Fruit fly (Drosophila melanogaster) whole organism, embryonic: ENCODE data around the gene CG10761.

Experiments used
- Abd-B ChIP-seq: fragments of 200-800 bp; sonication (Bioruptor generic); optimal IDR thresholded peaks from 2 replicates; lab custom pipeline; 2018; ENCODE audit warnings: missing biosample characterization, mild to moderate bottlenecking, missing genetic modification characterization, moderate library complexity
- B-H1 ChIP-seq: fragments of 200-800 bp; sonication (Bioruptor generic); IDR thresholded peaks from 3 replicates; pipeline ENCODE4 v1.3.6; 2022; ENCODE audit warnings: missing biosample characterization, missing genetic modification characterization
- CG10147 ChIP-seq: fragments of 200-800 bp; sonication (Bioruptor generic); optimal IDR thresholded peaks from 2 replicates; lab custom pipeline; 2019; ENCODE audit warnings: missing biosample characterization, mild to moderate bottlenecking, missing genetic modification characterization, moderate library complexity
- CG10366 ChIP-seq: fragments of 200-800 bp; sonication (Bioruptor generic); IDR thresholded peaks from 2 replicates; pipeline ENCODE4 v1.3.6; 2022; ENCODE audit warnings: missing biosample characterization, missing genetic modification characterization
- CG12071 ChIP-seq: fragments of 200-800 bp; sonication (Bioruptor generic); optimal IDR thresholded peaks from 3 replicates; lab custom pipeline; 2018; ENCODE audit warnings: missing biosample characterization, mild to moderate bottlenecking, missing genetic modification characterization
- CG12236 ChIP-seq: fragments of 200-800 bp; sonication (Bioruptor generic); optimal IDR thresholded peaks from 2 replicates; lab custom pipeline; 2016; ENCODE audit warnings: missing biosample characterization, missing genetic modification characterization
- CG12659 ChIP-seq: fragments of 200-800 bp; sonication (Bioruptor generic); optimal IDR thresholded peaks from 3 replicates; lab custom pipeline; 2017; ENCODE audit warnings: mild to moderate bottlenecking, missing biosample characterization, missing genetic modification reagents, missing genetic modification characterization
- CG12769 ChIP-seq: fragments of 200-800 bp; sonication (Bioruptor generic); optimal IDR thresholded peaks from 2 replicates; lab custom pipeline; 2019; ENCODE audit warnings: missing biosample characterization, mild to moderate bottlenecking, missing genetic modification characterization, moderate library complexity
- CG17385 ChIP-seq: fragments of 200-800 bp; sonication (Bioruptor generic); optimal IDR thresholded peaks from 3 replicates; lab custom pipeline; 2018; ENCODE audit warnings: missing biosample characterization, mild to moderate bottlenecking, missing genetic modification characterization
- CG17802 ChIP-seq: fragments of 200-800 bp; sonication (Bioruptor generic); optimal IDR thresholded peaks from 2 replicates; lab custom pipeline; 2018; ENCODE audit warnings: missing biosample characterization, mild to moderate bottlenecking, missing genetic modification characterization, moderate library complexity
- CG1792 ChIP-seq: fragments of 200-800 bp; sonication (Bioruptor generic); optimal IDR thresholded peaks from 2 replicates; lab custom pipeline; 2016; ENCODE audit warnings: missing biosample characterization, missing genetic modification characterization
- CG2116 ChIP-seq: fragments of 200-800 bp; sonication (Bioruptor generic); optimal IDR thresholded peaks from 3 replicates; lab custom pipeline; 2018; ENCODE audit warnings: missing biosample characterization, mild to moderate bottlenecking, missing genetic modification characterization
- CG30020 ChIP-seq: fragments of 200-800 bp; optimal IDR thresholded peaks from 2 replicates; lab custom pipeline; 2019; ENCODE audit warnings: missing biosample characterization, mild to moderate bottlenecking, missing genetic modification characterization, moderate library complexity
- CG31224 ChIP-seq: fragments of 200-800 bp; sonication (Bioruptor generic); IDR thresholded peaks from 2 replicates; pipeline ENCODE4 v1.3.6; 2022; ENCODE audit warnings: missing biosample characterization, missing genetic modification characterization
- CG6791 ChIP-seq: fragments of 200-800 bp; sonication (Bioruptor generic); IDR thresholded peaks from 3 replicates; pipeline ENCODE4 v1.3.6; 2022; ENCODE audit warnings: missing biosample characterization, missing genetic modification characterization; ENCODE audit not compliant: partially characterized antibody
- CHES-1-like ChIP-seq: fragments of 200-800 bp; sonication (Bioruptor generic); optimal IDR thresholded peaks from 2 replicates; lab custom pipeline; 2016; ENCODE audit warnings: missing biosample characterization, missing genetic modification characterization
- Dfd ChIP-seq, 2 experiments: fragments of >200 bp; optimal IDR thresholded peaks; 2 replicates each; lab custom pipeline; 2017; ENCODE audit warnings: missing biosample characterization in 2 of 2, missing genetic modification characterization in 2 of 2
- Hr3 ChIP-seq: fragments of 200-800 bp; sonication (Bioruptor generic); optimal IDR thresholded peaks from 3 replicates; lab custom pipeline; 2016; ENCODE audit warnings: missing biosample characterization, missing genetic modification characterization
- Hsf ChIP-seq: fragments of 200-800 bp; sonication (Bioruptor generic); optimal IDR thresholded peaks from 3 replicates; lab custom pipeline; 2016; ENCODE audit warnings: missing biosample characterization, missing genetic modification characterization
- Lim3 ChIP-seq: fragments of 200-800 bp; sonication (Bioruptor generic); IDR thresholded peaks from 2 replicates; pipeline ENCODE4 v1.3.6; 2022; ENCODE audit warnings: missing biosample characterization, missing genetic modification characterization
- Oaz ChIP-seq: fragments of 200-800 bp; sonication (Bioruptor generic); IDR thresholded peaks from 2 replicates; pipeline ENCODE4 v1.3.6; 2022; ENCODE audit warnings: missing biosample characterization, missing genetic modification characterization
- Sox102F ChIP-seq: fragments of 200-800 bp; sonication (Bioruptor generic); optimal IDR thresholded peaks from 2 replicates; lab custom pipeline; 2018; ENCODE audit warnings: missing biosample characterization, mild to moderate bottlenecking, missing genetic modification characterization, moderate library complexity
- amos ChIP-seq: fragments of 200-800 bp; sonication (Bioruptor generic); IDR thresholded peaks from 2 replicates; pipeline ENCODE4 v1.3.6; 2022; ENCODE audit warnings: missing biosample characterization, missing genetic modification characterization; ENCODE audit not compliant: partially characterized antibody
- bsh ChIP-seq, 2 experiments: fragments of 200-800 bp; sonication (Bioruptor generic); optimal IDR thresholded peaks; 2 replicates each; lab custom pipeline; 2017 to 2018; ENCODE audit warnings: mild to moderate bottlenecking in 2 of 2, missing biosample characterization in 2 of 2, missing genetic modification characterization in 2 of 2, moderate library complexity in 1 of 2
- cas ChIP-seq: fragments of 200-800 bp; sonication (Bioruptor generic); IDR thresholded peaks from 2 replicates; pipeline ENCODE4 v1.3.6; 2022; ENCODE audit warnings: missing biosample characterization, missing genetic modification characterization
- cato ChIP-seq: fragments of 200-800 bp; sonication (Bioruptor generic); optimal IDR thresholded peaks from 2 replicates; lab custom pipeline; 2016; ENCODE audit warnings: missing biosample characterization, missing genetic modification characterization, borderline replicate concordance
- chinmo ChIP-seq: fragments of 200-800 bp; sonication (Bioruptor generic); IDR thresholded peaks from 4 replicates; pipeline ENCODE4 v1.3.6; 2022; ENCODE audit warnings: missing biosample characterization, missing genetic modification characterization; ENCODE audit not compliant: partially characterized antibody
- fd96Cb ChIP-seq: fragments of 200-800 bp; sonication (Bioruptor generic); optimal IDR thresholded peaks from 2 replicates; lab custom pipeline; 2018; ENCODE audit warnings: missing biosample characterization, mild to moderate bottlenecking, missing genetic modification characterization, moderate library complexity
- gro ChIP-seq: fragments of 200-800 bp; sonication (Bioruptor generic); optimal IDR thresholded peaks from 2 replicates; lab custom pipeline; 2016; ENCODE audit warnings: missing biosample characterization, missing genetic modification characterization
- h ChIP-seq: fragments of >200 bp; optimal IDR thresholded peaks from 2 replicates; lab custom pipeline; 2017
- hbn ChIP-seq: fragments of 200-800 bp; sonication (Bioruptor generic); IDR thresholded peaks from 2 replicates; pipeline ENCODE4 v1.3.6; 2022; ENCODE audit warnings: missing biosample characterization, missing genetic modification characterization; ENCODE audit not compliant: partially characterized antibody
- kah ChIP-seq: fragments of 200-800 bp; sonication (Bioruptor generic); optimal IDR thresholded peaks from 2 replicates; lab custom pipeline; 2018; ENCODE audit warnings: missing biosample characterization, mild to moderate bottlenecking, missing genetic modification characterization
- kni ChIP-seq: fragments of 200-800 bp; sonication (Bioruptor generic); optimal IDR thresholded peaks from 3 replicates; lab custom pipeline; 2017; ENCODE audit warnings: mild to moderate bottlenecking, missing biosample characterization, missing genetic modification reagents, missing genetic modification characterization
- nau ChIP-seq: fragments of 200-800 bp; sonication (Bioruptor generic); optimal IDR thresholded peaks from 3 replicates; lab custom pipeline; 2017; ENCODE audit warnings: missing biosample characterization, mild to moderate bottlenecking, missing genetic modification characterization, missing genetic modification reagents
- nmo ChIP-seq: fragments of 200-800 bp; sonication (Bioruptor generic); optimal IDR thresholded peaks from 2 replicates; lab custom pipeline; 2018; ENCODE audit warnings: missing biosample characterization, mild to moderate bottlenecking, missing genetic modification characterization, moderate library complexity
- oc ChIP-seq: fragments of 200-800 bp; sonication (Bioruptor generic); optimal IDR thresholded peaks from 2 replicates; lab custom pipeline; 2018; ENCODE audit warnings: missing biosample characterization, mild to moderate bottlenecking, missing genetic modification characterization, moderate library complexity
- pho ChIP-seq: fragments of 200-800 bp; sonication (Bioruptor generic); optimal IDR thresholded peaks from 2 replicates; lab custom pipeline; 2016; ENCODE audit warnings: missing biosample characterization, missing genetic modification characterization
- scrt ChIP-seq: fragments of 200-800 bp; sonication (Bioruptor generic); optimal IDR thresholded peaks from 2 replicates; lab custom pipeline; 2018; ENCODE audit warnings: missing biosample characterization, mild to moderate bottlenecking, missing genetic modification characterization, moderate library complexity
- sens-2 ChIP-seq: fragments of 200-800 bp; sonication (Bioruptor generic); IDR thresholded peaks from 2 replicates; pipeline ENCODE4 v1.3.6; 2022; ENCODE audit warnings: missing biosample characterization, missing genetic modification characterization
- sim ChIP-seq: fragments of 200-800 bp; sonication (Bioruptor generic); IDR thresholded peaks from 2 replicates; pipeline ENCODE4 v1.3.6; 2022; ENCODE audit warnings: missing biosample characterization, missing genetic modification characterization
- sr ChIP-seq: fragments of 200-800 bp; sonication (Bioruptor generic); IDR thresholded peaks from 3 replicates; pipeline ENCODE4 v1.3.6; 2022; ENCODE audit warnings: missing biosample characterization, missing genetic modification characterization
- stc ChIP-seq: fragments of 200-800 bp; sonication (Bioruptor generic); IDR thresholded peaks from 2 replicates; pipeline ENCODE4 v1.3.6; 2022; ENCODE audit warnings: missing biosample characterization, missing genetic modification characterization
- ttk ChIP-seq: fragments of 200-800 bp; sonication (Bioruptor generic); IDR thresholded peaks from 2 replicates; pipeline ENCODE4 v2.1.2; 2022; ENCODE audit warnings: missing biosample characterization, missing genetic modification characterization
- usp ChIP-seq: fragments of >200 bp; optimal IDR thresholded peaks from 2 replicates; lab custom pipeline; 2017; ENCODE audit warnings: missing biosample characterization, missing genetic modification characterization
- wek ChIP-seq: fragments of 200-800 bp; sonication (Bioruptor generic); optimal IDR thresholded peaks from 3 replicates; lab custom pipeline; 2018; ENCODE audit warnings: missing biosample characterization, mild to moderate bottlenecking, missing genetic modification characterization, moderate library complexity
- zf30C ChIP-seq: fragments of 200-800 bp; sonication (Bioruptor generic); optimal IDR thresholded peaks from 3 replicates; lab custom pipeline; 2018; ENCODE audit warnings: missing biosample characterization, mild to moderate bottlenecking, missing genetic modification characterization
- zfh1 ChIP-seq: fragments of 200-800 bp; sonication (Bioruptor generic); IDR thresholded peaks from 3 replicates; pipeline ENCODE4 v1.3.6; 2022; ENCODE audit warnings: missing biosample characterization, missing genetic modification characterization

Gene CG10761

dm6 chrX:8176291-8177029 lies 13.9 kb upstream of the CG10761 start (continued):
- TF ChIP-seq CG17385 (GFP tag; lab: Kevin White, UChicago) (peak; percentile 89), usp (GFP tag; lab: Kevin White, UChicago) (no peak), fd96Cb (tag; lab: Kevin White, UChicago) (no peak), zfh1 (GFP tag; lab: Robert Waterston, UW) (no peak), scrt (GFP tag; lab: Kevin White, UChicago) (no peak), kni (GFP tag; lab: Kevin White, UChicago) (peak; percentile 26), CG17802 (tag; lab: Kevin White, UChicago) (no peak), CHES-1-like (GFP tag; lab: Kevin White, UChicago) (no peak), sim (GFP tag; lab: Robert Waterston, UW) (no peak), oc (no peak), gro (GFP tag; lab: Kevin White, UChicago) (no peak), chinmo (GFP tag; lab: Robert Waterston, UW) (0 out of 4 replicates have a peak, but pooled peaks have one; percentile 41), sr (GFP tag; lab: Robert Waterston, UW) (no peak), CG12071 (no peak), bsh (GFP tag; optimal IDR thresholded peaks at IDR 0.05; lab: Kevin White, UChicago) (peak in 1 of 2 experiments; percentile 31), B-H1 (GFP tag; lab: Robert Waterston, UW) (no peak), Hr3 (no peak), zf30C (GFP tag; lab: Kevin White, UChicago) (no peak), CG2116 (peak; percentile 77), ttk (GFP tag; lab: Robert Waterston, UW) (no peak), CG12769 (tag; lab: Kevin White, UChicago) (no peak), h (lab: Kevin White, UChicago) (no peak), pho (GFP tag; lab: Kevin White, UChicago) (no peak), cato (GFP tag; lab: Kevin White, UChicago) (no peak), CG1792 (GFP tag; lab: Kevin White, UChicago) (no peak), amos (peak; percentile 45; the same call in 1 of the 2 replicates), Dfd (GFP tag; optimal IDR thresholded peaks at IDR 0.05; lab: Kevin White, UChicago) (no peak), Abd-B (GFP tag; lab: Kevin White, UChicago) (no peak), CG31224 (GFP tag; lab: Robert Waterston, UW) (no peak), CG10366 (GFP tag; lab: Robert Waterston, UW) (no peak), CG10147 (GFP tag; lab: Kevin White, UChicago) (no peak), Hsf (GFP tag; lab: Kevin White, UChicago) (no peak), Lim3 (GFP tag; lab: Robert Waterston, UW) (no peak), nau (GFP tag; lab: Kevin White, UChicago) (no peak)

- TF ChIP-seq CG30020 (tag; lab: Kevin White, UChicago) (no peak), CG6791 (GFP tag; lab: Robert Waterston, UW) (no peak), CG12236 (GFP tag; lab: Kevin White, UChicago) (no peak), sens-2 (GFP tag; lab: Robert Waterston, UW) (no peak), B-H1 (GFP tag; lab: Robert Waterston, UW) (no peak), cas (GFP tag; lab: Robert Waterston, UW) (no peak), CG12659 (GFP tag; lab: Kevin White, UChicago) (no peak), hbn (GFP tag; lab: Robert Waterston, UW) (no peak), stc (GFP tag; lab: Robert Waterston, UW) (no peak), nmo (GFP tag; lab: Kevin White, UChicago) (no peak), Oaz (GFP tag; lab: Robert Waterston, UW) (no peak), Sox102F (no peak), kah (GFP tag; lab: Kevin White, UChicago) (no peak), wek (GFP tag; lab: Kevin White, UChicago) (no peak)
These were observed 7.6 kb upstream of the CG10761 start, which contains the start of gene CG2278 for dm6 chrX:8170166-8170565. CG2278 (minus strand) TSS chrX:8170266.
